Fruit fly (Drosophila melanogaster) whole organism, pupa: ENCODE results near the gene Oseg4.
A peak's percentile ranks its signal among the peaks of the same experiment; 100 is the strongest.

Experiments
- CG10348 ChIP-seq: fragments of 200-800 bp; sonication (Bioruptor generic); IDR thresholded peaks from 2 replicates; pipeline ENCODE4 v1.3.6; 2022; ENCODE audit warnings: missing biosample characterization, missing genetic modification characterization
- CG12605 ChIP-seq: fragments of 200-800 bp; sonication (Bioruptor generic); IDR thresholded peaks from 2 replicates; pipeline ENCODE4 v1.3.6; 2022; ENCODE audit warnings: missing biosample characterization, missing genetic modification characterization
- CG13204 ChIP-seq: fragments of 200-800 bp; sonication (Bioruptor generic); optimal IDR thresholded peaks from 2 replicates; lab custom pipeline; 2018; ENCODE audit warnings: missing biosample characterization, mild to moderate bottlenecking, missing genetic modification characterization, moderate library complexity
- CG14655 ChIP-seq: fragments of 200-800 bp; sonication (Bioruptor generic); optimal IDR thresholded peaks from 3 replicates; lab custom pipeline; 2017; ENCODE audit warnings: mild to moderate bottlenecking, missing biosample characterization, missing genetic modification reagents, missing genetic modification characterization
- CG15710 ChIP-seq: fragments of 200-800 bp; sonication (Bioruptor generic); optimal IDR thresholded peaks from 2 replicates; lab custom pipeline; 2018; ENCODE audit warnings: missing biosample characterization, mild to moderate bottlenecking, missing genetic modification characterization, moderate library complexity
- CG17806 ChIP-seq: fragments of 200-800 bp; sonication (Bioruptor generic); optimal IDR thresholded peaks from 2 replicates; lab custom pipeline; 2018; ENCODE audit warnings: missing biosample characterization, mild to moderate bottlenecking, missing genetic modification characterization, moderate library complexity
- CG32121 ChIP-seq: fragments of 200-800 bp; sonication (Bioruptor generic); IDR thresholded peaks from 2 replicates; pipeline ENCODE4 v1.3.6; 2022; ENCODE audit warnings: missing biosample characterization, missing genetic modification characterization
- CG34367 ChIP-seq: fragments of 200-800 bp; sonication (Bioruptor generic); optimal IDR thresholded peaks from 2 replicates; lab custom pipeline; 2018; ENCODE audit warnings: missing biosample characterization, mild to moderate bottlenecking, missing genetic modification characterization
- CG4496 ChIP-seq: fragments of 200-800 bp; sonication (Bioruptor generic); IDR thresholded peaks from 3 replicates; pipeline ENCODE4 v1.3.6; 2022; ENCODE audit warnings: missing biosample characterization, missing genetic modification characterization
- CG8159 ChIP-seq: fragments of 200-800 bp; sonication (Bioruptor generic); optimal IDR thresholded peaks from 3 replicates; lab custom pipeline; 2018; ENCODE audit warnings: missing biosample characterization, mild to moderate bottlenecking, missing genetic modification characterization, moderate library complexity
- CG8301 ChIP-seq: fragments of 200-800 bp; sonication (Bioruptor generic); optimal IDR thresholded peaks from 2 replicates; lab custom pipeline; 2018; ENCODE audit warnings: missing biosample characterization, mild to moderate bottlenecking, missing genetic modification characterization
- CG9948 ChIP-seq: fragments of 200-800 bp; sonication (Bioruptor generic); optimal IDR thresholded peaks from 2 replicates; lab custom pipeline; 2018; ENCODE audit warnings: missing biosample characterization, mild to moderate bottlenecking, missing genetic modification characterization, moderate library complexity
- D1 ChIP-seq: fragments of 200-800 bp; sonication (Bioruptor generic); optimal IDR thresholded peaks from 2 replicates; lab custom pipeline; 2018; ENCODE audit warnings: missing biosample characterization, mild to moderate bottlenecking, missing genetic modification characterization, moderate library complexity
- EcR ChIP-seq: fragments of 200-800 bp; sonication (Bioruptor generic); optimal IDR thresholded peaks from 3 replicates; lab custom pipeline; 2019; ENCODE audit warnings: missing biosample characterization, missing genetic modification characterization, mild to moderate bottlenecking, moderate library complexity, missing genetic modification reagents
- Ets98B ChIP-seq: fragments of 200-800 bp; sonication (Bioruptor generic); IDR thresholded peaks from 2 replicates; pipeline ENCODE4 v1.3.6; 2022; ENCODE audit warnings: missing biosample characterization, missing genetic modification characterization
- Pif1A ChIP-seq: fragments of 200-800 bp; sonication (Bioruptor generic); optimal IDR thresholded peaks from 3 replicates; lab custom pipeline; 2016; ENCODE audit warnings: missing biosample characterization, missing genetic modification characterization
- Pif1B ChIP-seq: fragments of 200-800 bp; sonication (Bioruptor generic); optimal IDR thresholded peaks from 3 replicates; lab custom pipeline; 2016; ENCODE audit warnings: missing biosample characterization, missing genetic modification characterization
- Snoo ChIP-seq: fragments of 200-800 bp; sonication (Bioruptor generic); optimal IDR thresholded peaks from 3 replicates; lab custom pipeline; 2017; ENCODE audit warnings: missing biosample characterization, mild to moderate bottlenecking, missing genetic modification characterization, inconsistent platforms
- fd96Ca ChIP-seq: fragments of 200-800 bp; sonication (Bioruptor generic); IDR thresholded peaks from 3 replicates; pipeline ENCODE4 v1.3.6; 2022; ENCODE audit warnings: missing biosample characterization, missing genetic modification characterization
- gl ChIP-seq: fragments of 200-800 bp; sonication (Bioruptor generic); optimal IDR thresholded peaks from 2 replicates; lab custom pipeline; 2018; ENCODE audit warnings: missing biosample characterization, mild to moderate bottlenecking, missing genetic modification characterization
- rn ChIP-seq: fragments of 200-800 bp; sonication (Bioruptor generic); IDR thresholded peaks from 2 replicates; pipeline ENCODE4 v1.3.6; 2022; ENCODE audit warnings: missing biosample characterization, missing genetic modification characterization

Oseg4 gene

dm6 chr3L:1735603-1736002 lies at the start of gene Oseg4:
Gene Oseg4, minus strand, starts transcription at chr3L:1735767.
- no peak for TF ChIP-seq CG13204 (GFP tag; lab: Kevin White, UChicago)
- TF ChIP-seq CG12605 (GFP tag; lab: Robert Waterston, UW): peak; percentile 54; the same call in 1 of the 2 replicates

- no peak for TF ChIP-seq Pif1B (GFP tag; lab: Kevin White, UChicago)
- no peak for TF ChIP-seq EcR
- TF ChIP-seq Snoo (tag; lab: Kevin White, UChicago): no peak
- no peak for TF ChIP-seq D1 (tag; lab: Kevin White, UChicago)
- TF ChIP-seq gl (tag; lab: Kevin White, UChicago): no peak
- TF ChIP-seq CG32121 (GFP tag; lab: Robert Waterston, UW): no peak
- TF ChIP-seq CG34367: no peak
- TF ChIP-seq Ets98B (GFP tag; lab: Robert Waterston, UW): no peak
- TF ChIP-seq CG8301 (tag; lab: Kevin White, UChicago): no peak
- no peak for TF ChIP-seq CG17806 (tag; lab: Kevin White, UChicago)
- TF ChIP-seq fd96Ca: no peak
- no peak for TF ChIP-seq rn (GFP tag; lab: Robert Waterston, UW)
- TF ChIP-seq CG13204 (GFP tag; lab: Kevin White, UChicago): no peak
- no peak for TF ChIP-seq CG8159 (tag; lab: Kevin White, UChicago)
- TF ChIP-seq CG4496 (GFP tag; lab: Robert Waterston, UW): no peak
- TF ChIP-seq, all 21 proteins: peak for 0
Observed at dm6 chr3L:1784092-1784491, 48.5 kb upstream of the Oseg4 start.

dm6 chr3L:1777249-1777648 lies 41.7 kb upstream of the Oseg4 start, which contains the start of the genes CG2021 and mRpL46:
Gene CG2021, minus strand, starts transcription at chr3L:1777411.
Gene mRpL46, plus strand, starts transcription at chr3L:1777439.
- TF ChIP-seq CG4496 (GFP tag; lab: Robert Waterston, UW) (no peak), EcR (no peak), CG17806 (tag; lab: Kevin White, UChicago) (no peak), gl (tag; lab: Kevin White, UChicago) (no peak)

dm6 chr3L:1774713-1775648 lies 39.4 kb upstream of the Oseg4 start, which contains the start of the genes CG13933 and PolD2:
Gene CG13933, minus strand, starts transcription at chr3L:1775147.
Gene PolD2, plus strand, starts transcription at chr3L:1775633.
- TF ChIP-seq CG9948 (tag; lab: Kevin White, UChicago) (peak; percentile 82), CG34367 (peak; percentile 97), CG15710 (peak; percentile 99), rn (GFP tag; lab: Robert Waterston, UW) (peak; percentile 90), CG32121 (GFP tag; lab: Robert Waterston, UW) (peak; percentile 97), CG10348 (GFP tag; lab: Robert Waterston, UW) (peak; percentile 94), EcR (no peak), CG12605 (GFP tag; lab: Robert Waterston, UW) (peak; percentile 87), Pif1B (GFP tag; lab: Kevin White, UChicago) (peak; percentile 95), CG14655 (GFP tag; lab: Kevin White, UChicago) (no peak), Snoo (tag; lab: Kevin White, UChicago) (no peak), Pif1A (GFP tag; lab: Kevin White, UChicago) (no peak), fd96Ca (peak; percentile 86), CG17806 (tag; lab: Kevin White, UChicago) (peak; percentile 92), CG8301 (tag; lab: Kevin White, UChicago) (no peak), D1 (tag; lab: Kevin White, UChicago) (no peak), CG8159 (tag; lab: Kevin White, UChicago) (peak; percentile 91), gl (tag; lab: Kevin White, UChicago) (peak; percentile 5), CG13204 (GFP tag; lab: Kevin White, UChicago) (no peak), Ets98B (GFP tag; lab: Robert Waterston, UW) (peak; percentile 97), CG4496 (GFP tag; lab: Robert Waterston, UW) (peak; percentile 98)

- TF ChIP-seq CG13204 (GFP tag; lab: Kevin White, UChicago): no peak
- no peak for TF ChIP-seq fd96Ca
- TF ChIP-seq CG4496 (GFP tag; lab: Robert Waterston, UW): no peak
- no peak for TF ChIP-seq CG34367
- no peak for TF ChIP-seq CG32121 (GFP tag; lab: Robert Waterston, UW)
- TF ChIP-seq Ets98B (GFP tag; lab: Robert Waterston, UW): no peak
- no peak for TF ChIP-seq Pif1A (GFP tag; lab: Kevin White, UChicago)
- TF ChIP-seq CG8159 (tag; lab: Kevin White, UChicago): no peak
- TF ChIP-seq CG12605 (GFP tag; lab: Robert Waterston, UW): no peak
- TF ChIP-seq rn (GFP tag; lab: Robert Waterston, UW): no peak
- no peak for TF ChIP-seq D1 (tag; lab: Kevin White, UChicago)
- no peak for TF ChIP-seq CG8301 (tag; lab: Kevin White, UChicago)
- no peak for TF ChIP-seq CG10348 (GFP tag; lab: Robert Waterston, UW)
- no peak for TF ChIP-seq Pif1B (GFP tag; lab: Kevin White, UChicago)
- no peak for TF ChIP-seq CG17806 (tag; lab: Kevin White, UChicago)
- no peak for TF ChIP-seq CG9948 (tag; lab: Kevin White, UChicago)
- TF ChIP-seq EcR: no peak
Observed at dm6 chr3L:1772593-1772992, 37.0 kb upstream of the Oseg4 start.
